Fruit fly (Drosophila melanogaster) whole organism: Measurements from ENCODE around the gene Vha13.

Experiments used
- CG8478 ChIP-seq: fragments of >200 bp; optimal IDR thresholded peaks from 2 replicates; lab custom pipeline; 2018; ENCODE audit warnings: inconsistent platforms
- Dll ChIP-seq: fragments of >200 bp; optimal IDR thresholded peaks from 2 replicates; lab custom pipeline; 2017
- pan ChIP-seq: fragments of >200 bp; optimal IDR thresholded peaks from 2 replicates; lab custom pipeline; 2017
- psq ChIP-seq: fragments of >200 bp; optimal IDR thresholded peaks from 2 replicates; lab custom pipeline; 2017
- usp ChIP-seq: fragments of >200 bp; optimal IDR thresholded peaks from 2 replicates; lab custom pipeline; 2017; ENCODE audit warnings: missing biosample characterization, missing genetic modification characterization, mixed read lengths

DNA sequence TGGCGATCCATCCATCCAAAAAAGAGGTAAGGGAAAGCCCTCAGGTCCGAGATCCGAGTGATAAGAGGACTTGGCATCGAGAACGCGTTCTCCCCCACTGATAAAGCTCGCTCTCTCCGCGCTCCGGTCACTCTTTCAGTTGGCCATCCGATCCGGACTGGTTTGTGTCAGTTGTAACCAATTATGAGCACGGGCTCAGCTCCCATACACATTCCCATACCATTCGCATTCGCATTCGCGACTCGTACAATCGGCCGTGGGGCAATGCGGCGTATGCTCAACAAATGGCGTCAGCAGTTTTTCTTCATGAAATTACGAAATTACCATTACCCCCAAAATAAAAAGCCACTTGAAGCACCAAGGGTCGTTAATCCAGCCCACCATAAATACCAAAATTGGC, 19.7 kb downstream of the Vha13 start:
- TF ChIP-seq CG8478 (lab: Kevin White, UChicago) (no peak), Dll (no peak), pan (lab: Kevin White, UChicago) (no peak), usp (GFP tag; lab: Kevin White, UChicago) (no peak), psq (lab: Kevin White, UChicago) (no peak)
